Worm (Caenorhabditis elegans) whole organism, L1 larva: ENCODE data around the gene sid-1.
A peak's percentile ranks its signal among the peaks of the same experiment; 100 is the strongest.

Source experiments
- aha-1 ChIP-seq: fragments of 150-350 bp; optimal IDR thresholded peaks from 2 replicates; lab custom pipeline; 2014; ENCODE audit warnings: missing biosample characterization, missing genetic modification characterization
- alr-1 ChIP-seq: fragments of 200-800 bp; sonication (Bioruptor generic); optimal IDR thresholded peaks from 2 replicates; lab custom pipeline; 2018; ENCODE audit warnings: borderline replicate concordance, mild to moderate bottlenecking, missing genetic modification characterization, missing compliant biosample characterization
- ceh-63 ChIP-seq: fragments of 200-800 bp; sonication (Bioruptor generic); optimal IDR thresholded peaks from 2 replicates; lab custom pipeline; 2018; ENCODE audit warnings: mild to moderate bottlenecking, missing genetic modification characterization, missing compliant biosample characterization
- ceh-82 ChIP-seq, 3 experiments: fragments of 150-350 bp in 1 of 3; sonication (generic microtip) in 2 of 3; optimal IDR thresholded peaks; 2 replicates each; lab custom pipeline; 2014 to 2017; ENCODE audit warnings: missing biosample characterization in 3 of 3, missing genetic modification characterization in 3 of 3
- ceh-88 ChIP-seq: fragments of 200-800 bp; sonication (Bioruptor generic); IDR thresholded peaks from 2 replicates; pipeline ENCODE4 v1.3.6; 2022; ENCODE audit warnings: missing genetic modification characterization, missing compliant biosample characterization
- ceh-90 ChIP-seq: sonication (generic microtip); optimal IDR thresholded peaks from 2 replicates; lab custom pipeline; 2016; ENCODE audit warnings: missing genetic modification characterization, missing compliant biosample characterization
- dsc-1 ChIP-seq: sonication (generic microtip); optimal IDR thresholded peaks from 2 replicates; lab custom pipeline; 2016; ENCODE audit warnings: mild to moderate bottlenecking, missing genetic modification characterization, missing compliant biosample characterization
- efl-1 ChIP-seq, 4 experiments: fragments of 150-350 bp; optimal IDR thresholded peaks in 3 of 4; peaks in 1 of 4; 1 replicate in 1 of 4; 2 replicates in 3 of 4; lab custom pipeline; 2014; ENCODE audit warnings: missing biosample characterization in 2 of 4, missing genetic modification characterization in 2 of 4, missing genetic modification reagents in 2 of 4
- egl-13 ChIP-seq: sonication (generic microtip); optimal IDR thresholded peaks from 2 replicates; lab custom pipeline; 2016; ENCODE audit warnings: missing genotype, missing genetic modification reagents, missing genetic modification characterization, missing compliant biosample characterization
- elt-2 ChIP-seq: sonication (generic microtip); optimal IDR thresholded peaks from 2 replicates; lab custom pipeline; 2016; ENCODE audit warnings: missing genetic modification characterization, mild to moderate bottlenecking, inconsistent platforms, missing compliant biosample characterization, missing genetic modification reagents
- elt-3 ChIP-seq, 6 experiments: fragments of 150-350 bp in 1 of 6; sonication (generic microtip); optimal IDR thresholded peaks; 2 replicates each; lab custom pipeline; 2017 to 2018; ENCODE audit warnings: missing biosample characterization in 6 of 6, missing genetic modification characterization in 6 of 6, inconsistent platforms in 1 of 6
- ets-5 ChIP-seq: fragments of 200-800 bp; sonication (Bioruptor generic); IDR thresholded peaks from 2 replicates; pipeline ENCODE4 v1.3.6; 2022; ENCODE audit warnings: missing genetic modification characterization, missing compliant biosample characterization
- fkh-8 ChIP-seq: sonication (generic microtip); optimal IDR thresholded peaks from 2 replicates; lab custom pipeline; 2016; ENCODE audit warnings: mild to moderate bottlenecking, missing genetic modification characterization, missing compliant biosample characterization
- fos-1 ChIP-seq: fragments of 150-350 bp; optimal IDR thresholded peaks from 2 replicates; lab custom pipeline; 2014; ENCODE audit warnings: missing biosample characterization, missing genetic modification characterization
- hlh-17 ChIP-seq: fragments of 200-800 bp; sonication (Bioruptor generic); optimal IDR thresholded peaks from 2 replicates; lab custom pipeline; 2018; ENCODE audit warnings: missing genetic modification characterization, mild to moderate bottlenecking, missing compliant biosample characterization, moderate library complexity, borderline replicate concordance
- hpl-2 ChIP-seq: fragments of 150-350 bp; optimal IDR thresholded peaks from 2 replicates; lab custom pipeline; 2014; ENCODE audit warnings: missing biosample characterization, missing genetic modification reagents, missing genetic modification characterization
- isw-1 ChIP-seq: fragments of 200-800 bp; sonication (Bioruptor generic); IDR thresholded peaks from 2 replicates; pipeline ENCODE4 v1.3.6; 2022; ENCODE audit warnings: missing genetic modification characterization, missing compliant biosample characterization
- lin-13 ChIP-seq: fragments of 150-350 bp; optimal IDR thresholded peaks from 2 replicates; lab custom pipeline; 2014; ENCODE audit warnings: missing biosample characterization, missing genetic modification reagents, missing genetic modification characterization
- lin-15B ChIP-seq: fragments of 150-350 bp; sonication (generic microtip); optimal IDR thresholded peaks from 3 replicates; lab custom pipeline; 2014; ENCODE audit warnings: missing biosample characterization, missing genetic modification characterization
- lin-35 ChIP-seq, 2 experiments: fragments of 150-350 bp; optimal IDR thresholded peaks; 2 replicates each; lab custom pipeline; 2014; ENCODE audit warnings: missing biosample characterization in 2 of 2, missing genetic modification characterization in 2 of 2, missing genetic modification reagents in 2 of 2
- lin-39 ChIP-seq: fragments of 150-350 bp; optimal IDR thresholded peaks from 2 replicates; lab custom pipeline; 2014; ENCODE audit warnings: missing biosample characterization, missing genetic modification reagents, missing genetic modification characterization
- lsy-2 ChIP-seq, 2 experiments: fragments of 150-350 bp; optimal IDR thresholded peaks; 2 replicates each; lab custom pipeline; 2014; ENCODE audit warnings: missing biosample characterization in 2 of 2, missing genetic modification characterization in 2 of 2
- mab-9 ChIP-seq: fragments of 200-800 bp; sonication (Bioruptor generic); IDR thresholded peaks from 2 replicates; pipeline ENCODE4 v1.3.6; 2022; ENCODE audit warnings: missing genetic modification reagents, missing genetic modification characterization, missing compliant biosample characterization
- nhr-19 ChIP-seq: fragments of 200-800 bp; sonication (Bioruptor generic); conservative IDR thresholded peaks from 2 replicates; pipeline ENCODE4 v1.3.6; 2022; ENCODE audit warnings: missing genetic modification characterization, missing compliant biosample characterization
- nhr-20 ChIP-seq: sonication (generic microtip); optimal IDR thresholded peaks from 2 replicates; lab custom pipeline; 2016; ENCODE audit warnings: mild to moderate bottlenecking, missing genetic modification characterization, missing compliant biosample characterization
- nhr-237 ChIP-seq: fragments of 150-350 bp; optimal IDR thresholded peaks from 2 replicates; lab custom pipeline; 2014; ENCODE audit warnings: missing biosample characterization, missing genetic modification characterization
- nhr-47 ChIP-seq: sonication (generic microtip); optimal IDR thresholded peaks from 2 replicates; lab custom pipeline; 2016; ENCODE audit warnings: mild to moderate bottlenecking, missing genetic modification characterization, moderate library complexity, missing compliant biosample characterization
- nhr-84 ChIP-seq: sonication (generic microtip); optimal IDR thresholded peaks from 2 replicates; lab custom pipeline; 2017; ENCODE audit warnings: missing biosample characterization, missing genetic modification characterization
- nhr-85 ChIP-seq: sonication (generic microtip); peaks from one replicate; lab custom pipeline; 2016; ENCODE audit warnings: missing genetic modification characterization, inconsistent platforms, missing compliant biosample characterization
- nhr-90 ChIP-seq: sonication (generic microtip); optimal IDR thresholded peaks from 2 replicates; lab custom pipeline; 2016; ENCODE audit warnings: mild to moderate bottlenecking, missing genetic modification characterization, missing compliant biosample characterization; ENCODE audit not compliant: poor library complexity
- rnt-1 ChIP-seq: sonication (generic microtip); optimal IDR thresholded peaks from 2 replicates; lab custom pipeline; 2016; ENCODE audit warnings: mild to moderate bottlenecking, missing genetic modification characterization, moderate library complexity, missing compliant biosample characterization
- sox-4 ChIP-seq: sonication (generic microtip); optimal IDR thresholded peaks from 2 replicates; lab custom pipeline; 2016; ENCODE audit warnings: missing genetic modification characterization, missing compliant biosample characterization
- tbx-2 ChIP-seq: sonication (generic microtip); optimal IDR thresholded peaks from 2 replicates; lab custom pipeline; 2016; ENCODE audit warnings: missing genetic modification characterization, missing compliant biosample characterization
- tlp-1 ChIP-seq: fragments of 150-350 bp; optimal IDR thresholded peaks from 2 replicates; lab custom pipeline; 2014; ENCODE audit warnings: missing biosample characterization, missing genetic modification characterization
- unc-130 ChIP-seq: fragments of 150-350 bp; optimal IDR thresholded peaks from 2 replicates; lab custom pipeline; 2017; ENCODE audit warnings: missing biosample characterization, missing genetic modification characterization, inconsistent platforms
- unc-62 ChIP-seq: fragments of 150-350 bp; optimal IDR thresholded peaks from 2 replicates; lab custom pipeline; 2014; ENCODE audit warnings: missing biosample characterization, missing genetic modification reagents, missing genetic modification characterization
- xbp-1 ChIP-seq: sonication (generic microtip); optimal IDR thresholded peaks from 2 replicates; lab custom pipeline; 2016; ENCODE audit warnings: missing genetic modification characterization, missing compliant biosample characterization
- ztf-11 ChIP-seq, 2 experiments: sonication (generic microtip); optimal IDR thresholded peaks; 2 replicates each; lab custom pipeline; 2016 to 2017; ENCODE audit warnings: missing genetic modification characterization in 2 of 2, missing biosample characterization in 1 of 2, missing compliant biosample characterization in 1 of 2

Gene sid-1

ce11 chrV:5107816-5108215 lies 12.0 kb upstream of the sid-1 start, which contains the start of gene srab-3:
srab-3 (minus strand) TSS chrV:5107916.
- TF ChIP-seq nhr-90 (tag; lab: Kevin White, UChicago) (no peak), rnt-1 (no peak), lin-15B (no peak), aha-1 (no peak), fkh-8 (tag; lab: Kevin White, UChicago) (peak; percentile 28)

DNA sequence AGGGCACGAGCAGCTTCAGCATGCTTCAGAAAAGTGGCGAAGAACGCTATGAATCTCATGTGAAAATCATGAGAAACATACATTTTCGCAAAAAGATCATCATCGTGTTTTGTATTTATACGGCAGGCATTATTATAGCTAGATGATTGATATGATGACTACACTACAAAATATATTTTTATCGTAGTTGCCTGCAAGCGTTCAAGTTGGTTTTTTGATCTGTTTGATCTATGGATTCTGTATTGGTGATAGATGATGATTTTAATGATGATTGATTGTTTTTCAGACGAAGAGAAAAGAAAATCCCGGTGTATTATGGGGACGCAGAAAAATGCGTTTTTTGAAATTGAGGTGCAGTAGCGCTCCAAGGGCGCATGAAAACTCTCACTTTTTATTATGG lies 9.1 kb upstream of the sid-1 start, which contains the start of gene ugt-63:
TSS of gene ugt-63 (minus strand) at position 89 of the 400 bp plus-strand sequence.
- TF ChIP-seq nhr-237 (tag; lab: Kevin White, UChicago) (no peak), xbp-1 (no peak), isw-1 (no peak), ets-5 (GFP tag; lab: Robert Waterston, UW) (no peak), lin-15B (no peak), egl-13 (tag; lab: Kevin White, UChicago) (no peak), nhr-20 (tag; lab: Kevin White, UChicago) (peak; percentile 55), nhr-47 (no peak), lin-39 (tag; lab: Kevin White, UChicago) (no peak), ceh-88 (GFP tag; lab: Robert Waterston, UW) (no peak), ceh-82 (tag; optimal IDR thresholded peaks at IDR 0.05; lab: Kevin White, UChicago) (no peak), fos-1 (no peak), rnt-1 (no peak), efl-1 (optimal IDR thresholded peaks at IDR 0.05; lab: Kevin White, UChicago) (no peak), efl-1 (GFP tag; optimal IDR thresholded peaks at IDR 0.05 in 1 of 2; lab: Kevin White, UChicago) (peak in 1 of 2 experiments; percentile 29), nhr-90 (tag; lab: Kevin White, UChicago) (no peak), tbx-2 (tag; lab: Kevin White, UChicago) (no peak), unc-130 (tag; lab: Kevin White, UChicago) (no peak), hpl-2 (no peak), aha-1 (no peak), sox-4 (no peak), lin-35 (GFP tag; optimal IDR thresholded peaks at IDR 0.05; lab: Kevin White, UChicago) (no peak), ceh-63 (no peak), nhr-85 (tag; lab: Kevin White, UChicago) (peak; percentile 51), tlp-1 (tag; lab: Kevin White, UChicago) (no peak), alr-1 (tag; lab: Kevin White, UChicago) (no peak), lin-13 (GFP tag; lab: Kevin White, UChicago) (no peak)

DNA sequence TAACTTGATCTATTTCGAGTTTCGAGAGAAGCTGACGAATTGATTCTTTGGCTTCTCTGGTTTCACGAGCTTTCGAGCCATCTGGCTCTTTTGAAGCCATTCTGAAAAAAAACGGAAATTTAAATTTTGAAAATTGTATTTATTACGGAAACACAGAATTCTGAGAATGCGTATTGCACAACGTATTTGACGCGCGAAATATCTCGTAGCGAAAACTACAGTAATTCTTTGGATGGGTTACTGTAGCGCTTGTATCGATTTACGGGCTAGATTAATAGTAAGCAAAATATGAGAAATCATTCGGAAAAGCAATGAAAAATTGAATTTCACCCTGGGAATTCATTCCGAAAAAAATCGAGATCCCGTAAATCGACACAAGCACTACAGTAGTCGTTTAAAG lies 6.1 kb upstream of the sid-1 start, which contains the start of gene C04F5.8:
TSS of gene C04F5.8 (minus strand) at position 101 of the 400 bp plus-strand sequence.
- TF ChIP-seq elt-3 (tag; optimal IDR thresholded peaks at IDR 0.05; lab: Kevin White, UChicago) (no peak), ceh-90 (tag; lab: Kevin White, UChicago) (no peak), nhr-84 (tag; lab: Kevin White, UChicago) (no peak), ztf-11 (tag; optimal IDR thresholded peaks at IDR 0.05; lab: Kevin White, UChicago) (no peak), egl-13 (tag; lab: Kevin White, UChicago) (no peak), hlh-17 (no peak), nhr-47 (no peak), nhr-19 (no peak), dsc-1 (tag; lab: Kevin White, UChicago) (no peak), unc-62 (GFP tag; lab: Kevin White, UChicago) (no peak)

DNA sequence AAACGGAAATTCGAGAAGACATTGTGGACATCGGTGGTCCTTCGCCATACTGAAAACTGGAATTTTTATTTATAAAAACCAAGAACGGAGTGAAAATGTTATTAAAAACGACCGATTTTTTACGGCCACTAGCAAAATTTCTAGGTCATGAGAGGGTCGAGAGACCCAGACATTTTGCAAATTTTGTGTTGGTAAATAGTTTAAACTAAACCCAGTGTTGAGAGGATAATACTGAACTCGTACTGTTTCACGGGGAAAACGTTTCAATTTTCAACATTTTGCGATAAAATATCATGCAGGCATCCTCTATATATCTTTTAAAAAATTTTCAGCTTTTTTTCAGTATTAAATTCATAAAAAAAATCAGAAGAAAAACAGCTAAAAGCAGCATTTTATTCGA lies 661 bp upstream of the sid-1 start, which contains the start of gene C04F5.9:
TSS of gene C04F5.9 (minus strand) at position 101 of the 400 bp plus-strand sequence.
- TF ChIP-seq isw-1 (no peak), mab-9 (no peak), nhr-19 (no peak), elt-2 (tag; lab: Kevin White, UChicago) (no peak), efl-1 (optimal IDR thresholded peaks at IDR 0.05; lab: Kevin White, UChicago) (peak in 1 of 2 experiments; percentile 9), efl-1 (GFP tag; optimal IDR thresholded peaks at IDR 0.05 in 1 of 2; lab: Kevin White, UChicago) (no peak), ceh-63 (no peak), lsy-2 (tag; optimal IDR thresholded peaks at IDR 0.05; lab: Kevin White, UChicago) (peak in 1 of 2 experiments; percentile 8)
